Worm (Caenorhabditis elegans) whole organism, late embryonic: ENCODE results near the gene fbxa-196.

ENCODE experiments used
- C38D4.7 ChIP-seq: fragments of 200-800 bp; sonication (Bioruptor generic); optimal IDR thresholded peaks from 2 replicates; lab custom pipeline; 2018; ENCODE audit warnings: mild to moderate bottlenecking, missing genetic modification characterization, moderate library complexity, missing compliant biosample characterization
- F13H6.1 ChIP-seq: sonication (generic microtip); optimal IDR thresholded peaks from 2 replicates; lab custom pipeline; 2016; ENCODE audit warnings: missing genetic modification characterization, missing compliant biosample characterization
- K02D7.2 ChIP-seq: sonication (generic microtip); optimal IDR thresholded peaks from 2 replicates; lab custom pipeline; 2017; ENCODE audit warnings: mild to moderate bottlenecking, missing genetic modification characterization, missing compliant biosample characterization
- K09A11.1 ChIP-seq: sonication (generic microtip); optimal IDR thresholded peaks from 2 replicates; lab custom pipeline; 2017; ENCODE audit warnings: antibody characterized with exemption, mild to moderate bottlenecking, missing genetic modification characterization, missing compliant biosample characterization; ENCODE audit not compliant: insufficient read depth
- T23F11.4 ChIP-seq: fragments of 200-800 bp; sonication (Bioruptor generic); optimal IDR thresholded peaks from 2 replicates; lab custom pipeline; 2018; ENCODE audit warnings: mild to moderate bottlenecking, missing genetic modification characterization, missing compliant biosample characterization
- ahr-1 ChIP-seq: sonication (generic microtip); optimal IDR thresholded peaks from 2 replicates; lab custom pipeline; 2016; ENCODE audit warnings: missing genetic modification characterization, missing compliant biosample characterization
- ceh-19 ChIP-seq: fragments of 200-800 bp; sonication (Bioruptor generic); optimal IDR thresholded peaks from 2 replicates; lab custom pipeline; 2018; ENCODE audit warnings: mild to moderate bottlenecking, missing genetic modification characterization, missing compliant biosample characterization
- ceh-2 ChIP-seq: sonication (generic microtip); optimal IDR thresholded peaks from 2 replicates; lab custom pipeline; 2016; ENCODE audit warnings: missing genotype, missing genetic modification characterization, missing compliant biosample characterization
- ceh-24 ChIP-seq: sonication (generic microtip); optimal IDR thresholded peaks from 2 replicates; lab custom pipeline; 2016; ENCODE audit warnings: mild to moderate bottlenecking, missing genetic modification characterization, missing compliant biosample characterization
- ceh-31 ChIP-seq: sonication (generic microtip); optimal IDR thresholded peaks from 2 replicates; lab custom pipeline; 2016; ENCODE audit warnings: missing genetic modification characterization, missing compliant biosample characterization
- ceh-45 ChIP-seq: fragments of 200-800 bp; sonication (Bioruptor generic); IDR thresholded peaks from 2 replicates; pipeline ENCODE4 v1.3.6; 2022; ENCODE audit warnings: missing genetic modification reagents, missing genetic modification characterization, missing compliant biosample characterization
- ceh-48 ChIP-seq: sonication (generic microtip); optimal IDR thresholded peaks from 2 replicates; lab custom pipeline; 2016; ENCODE audit warnings: missing genetic modification characterization, inconsistent platforms, missing compliant biosample characterization
- ceh-9 ChIP-seq: sonication (generic microtip); optimal IDR thresholded peaks from 2 replicates; lab custom pipeline; 2016; ENCODE audit warnings: mild to moderate bottlenecking, missing genetic modification characterization, inconsistent platforms, missing compliant biosample characterization
- che-1 ChIP-seq: sonication (generic microtip); optimal IDR thresholded peaks from 2 replicates; lab custom pipeline; 2016; ENCODE audit warnings: mild to moderate bottlenecking, missing genetic modification characterization, missing compliant biosample characterization
- eyg-1 ChIP-seq: sonication (generic microtip); optimal IDR thresholded peaks from 2 replicates; lab custom pipeline; 2016; ENCODE audit warnings: missing genotype, missing genetic modification characterization, missing compliant biosample characterization
- hlh-13 ChIP-seq: fragments of 200-800 bp; sonication (Bioruptor generic); optimal IDR thresholded peaks from 2 replicates; lab custom pipeline; 2018; ENCODE audit warnings: mild to moderate bottlenecking, missing genetic modification characterization, missing compliant biosample characterization
- hlh-30 ChIP-seq: sonication (generic microtip); optimal IDR thresholded peaks from 2 replicates; lab custom pipeline; 2017; ENCODE audit warnings: antibody characterized with exemption, missing genetic modification characterization, missing compliant biosample characterization; ENCODE audit not compliant: insufficient read depth
- lim-6 ChIP-seq: sonication (generic microtip); optimal IDR thresholded peaks from 2 replicates; lab custom pipeline; 2016; ENCODE audit warnings: missing genetic modification characterization, missing compliant biosample characterization
- mec-3 ChIP-seq: sonication (generic microtip); optimal IDR thresholded peaks from 2 replicates; lab custom pipeline; 2016; ENCODE audit warnings: borderline replicate concordance, missing genetic modification characterization, missing compliant biosample characterization
- nfya-1 ChIP-seq: sonication (generic microtip); optimal IDR thresholded peaks from 2 replicates; lab custom pipeline; 2017; ENCODE audit warnings: missing genetic modification characterization, mild to moderate bottlenecking, missing compliant biosample characterization, antibody characterized with exemption, moderate library complexity
- nhr-11 ChIP-seq: fragments of 150-350 bp; optimal IDR thresholded peaks from 2 replicates; lab custom pipeline; 2014; ENCODE audit warnings: missing biosample characterization, missing genetic modification characterization
- nhr-232 ChIP-seq: sonication (generic microtip); optimal IDR thresholded peaks from 2 replicates; lab custom pipeline; 2016; ENCODE audit warnings: missing genetic modification characterization, missing compliant biosample characterization
- npax-4 ChIP-seq: sonication (generic microtip); optimal IDR thresholded peaks from 2 replicates; lab custom pipeline; 2016; ENCODE audit warnings: missing genetic modification characterization, missing compliant biosample characterization
- odd-2 ChIP-seq: sonication (generic microtip); optimal IDR thresholded peaks from 2 replicates; lab custom pipeline; 2017; ENCODE audit warnings: antibody characterized with exemption, mild to moderate bottlenecking, missing genetic modification characterization, missing compliant biosample characterization
- pag-3 ChIP-seq: sonication (generic microtip); optimal IDR thresholded peaks from 2 replicates; lab custom pipeline; 2016; ENCODE audit warnings: missing compliant biosample characterization, missing genetic modification characterization, borderline replicate concordance
- pat-9 ChIP-seq: fragments of 200-800 bp; sonication (Bioruptor generic); optimal IDR thresholded peaks from 2 replicates; lab custom pipeline; 2018; ENCODE audit warnings: mild to moderate bottlenecking, missing genetic modification characterization, moderate library complexity, missing compliant biosample characterization
- pax-1 ChIP-seq: fragments of 150-350 bp; optimal IDR thresholded peaks from 2 replicates; lab custom pipeline; 2014; ENCODE audit warnings: missing biosample characterization, missing genetic modification characterization
- pha-2 ChIP-seq: sonication (generic microtip); optimal IDR thresholded peaks from 2 replicates; lab custom pipeline; 2017; ENCODE audit warnings: mild to moderate bottlenecking, missing genetic modification characterization, missing compliant biosample characterization
- pha-4 ChIP-seq: fragments of 150-350 bp; optimal IDR thresholded peaks from 2 replicates; lab custom pipeline; 2018; ENCODE audit warnings: missing biosample characterization, missing genetic modification reagents, missing genetic modification characterization
- sox-2 ChIP-seq: fragments of 200-800 bp; sonication (Bioruptor generic); IDR thresholded peaks from 2 replicates; pipeline ENCODE4 v1.3.6; 2022; ENCODE audit warnings: missing genetic modification reagents, missing genetic modification characterization, missing compliant biosample characterization
- sox-4 ChIP-seq: sonication (generic microtip); optimal IDR thresholded peaks from 2 replicates; lab custom pipeline; 2017; ENCODE audit warnings: mild to moderate bottlenecking, missing genetic modification characterization, inconsistent platforms, missing compliant biosample characterization
- syd-9 ChIP-seq: sonication (generic microtip); optimal IDR thresholded peaks from 2 replicates; lab custom pipeline; 2016; ENCODE audit warnings: mild to moderate bottlenecking, missing genetic modification characterization, moderate library complexity, missing compliant biosample characterization
- tbx-2 ChIP-seq: sonication (generic microtip); optimal IDR thresholded peaks from 2 replicates; lab custom pipeline; 2016; ENCODE audit warnings: missing genetic modification characterization, missing compliant biosample characterization
- unc-42 ChIP-seq: sonication (generic microtip); optimal IDR thresholded peaks from 2 replicates; lab custom pipeline; 2016; ENCODE audit warnings: missing genotype, missing genetic modification characterization, missing compliant biosample characterization
- unc-55 ChIP-seq: sonication (generic microtip); optimal IDR thresholded peaks from 2 replicates; lab custom pipeline; 2017; ENCODE audit warnings: missing biosample characterization, missing genetic modification reagents, missing genetic modification characterization
- zip-5 ChIP-seq: sonication (generic microtip); optimal IDR thresholded peaks from 2 replicates; lab custom pipeline; 2016; ENCODE audit warnings: missing genetic modification characterization, missing compliant biosample characterization
- ztf-16 ChIP-seq: sonication (generic microtip); optimal IDR thresholded peaks from 2 replicates; lab custom pipeline; 2017; ENCODE audit warnings: missing genetic modification characterization, missing compliant biosample characterization

The fbxa-196 gene

ce11 chrV:6441613-6442012 lies 6.8 kb upstream of the fbxa-196 start, which contains the start of gene T05H4.15:
TSS of gene T05H4.15 (minus strand) at chrV:6441713.
- no peak for TF ChIP-seq ceh-45 (GFP tag; lab: Robert Waterston, UW)
- no peak for TF ChIP-seq zip-5 (tag; lab: Kevin White, UChicago)
- TF ChIP-seq odd-2 (tag; lab: Kevin White, UChicago) = no peak
- TF ChIP-seq ceh-24 (tag; lab: Kevin White, UChicago) = no peak
- TF ChIP-seq ceh-9 (tag; lab: Kevin White, UChicago) = no peak
- TF ChIP-seq K02D7.2 (tag; lab: Kevin White, UChicago) = no peak
- TF ChIP-seq ztf-16 (tag; lab: Kevin White, UChicago) = no peak
- no peak for TF ChIP-seq K09A11.1 (tag; lab: Kevin White, UChicago)
- TF ChIP-seq pha-2 (tag; lab: Kevin White, UChicago) = no peak
- no peak for TF ChIP-seq mec-3 (tag; lab: Kevin White, UChicago)
- TF ChIP-seq unc-55 (GFP tag; lab: Kevin White, UChicago) = no peak
- no peak for TF ChIP-seq sox-4 (tag; lab: Kevin White, UChicago)
- no peak for TF ChIP-seq pat-9
- no peak for TF ChIP-seq C38D4.7 (GFP tag; lab: Kevin White, UChicago)
- TF ChIP-seq pax-1 = no peak
- no peak for TF ChIP-seq pha-4 (tag; lab: Kevin White, UChicago)
- TF ChIP-seq tbx-2 (tag; lab: Kevin White, UChicago) = no peak
- TF ChIP-seq, all 69 proteins: peak for 0

- no peak for TF ChIP-seq unc-42 (tag; lab: Kevin White, UChicago)
- no peak for TF ChIP-seq pha-4 (tag; lab: Kevin White, UChicago)
- TF ChIP-seq K09A11.1 (tag; lab: Kevin White, UChicago) = no peak
- TF ChIP-seq F13H6.1 (tag; lab: Kevin White, UChicago) = no peak
- no peak for TF ChIP-seq hlh-13 (GFP tag; lab: Kevin White, UChicago)
- no peak for TF ChIP-seq pag-3 (tag; lab: Kevin White, UChicago)
- no peak for TF ChIP-seq sox-2 (GFP tag; lab: Robert Waterston, UW)
- no peak for TF ChIP-seq syd-9 (tag; lab: Kevin White, UChicago)
- TF ChIP-seq zip-5 (tag; lab: Kevin White, UChicago) = no peak
- TF ChIP-seq hlh-30 (tag; lab: Kevin White, UChicago) = no peak
- TF ChIP-seq che-1 = no peak
- TF ChIP-seq ceh-31 (tag; lab: Kevin White, UChicago) = no peak
- TF ChIP-seq odd-2 (tag; lab: Kevin White, UChicago) = no peak
- TF ChIP-seq ahr-1 (tag; lab: Kevin White, UChicago) = no peak
- no peak for TF ChIP-seq nfya-1
- no peak for TF ChIP-seq ceh-19 (GFP tag; lab: Kevin White, UChicago)
- TF ChIP-seq nhr-11 (tag; lab: Kevin White, UChicago) = no peak
- no peak for TF ChIP-seq ceh-24 (tag; lab: Kevin White, UChicago)
- TF ChIP-seq ztf-16 (tag; lab: Kevin White, UChicago) = no peak
Measured at ce11 chrV:6442037-6442436, 6.4 kb upstream of the fbxa-196 start, which contains the start of gene T05H4.3. TSS of gene T05H4.3 (plus strand) at chrV:6442337.

ce11 chrV:6450129-6451011 lies 1.9 kb downstream of the fbxa-196 start, which contains the start of gene acl-8:
TSS of gene acl-8 (plus strand) at chrV:6450870.
- TF ChIP-seq ceh-48 (tag; lab: Kevin White, UChicago) (peak; percentile 33), lim-6 (tag; lab: Kevin White, UChicago) (no peak)

ce11 chrV:6453122-6453521 lies 4.7 kb downstream of the fbxa-196 start, which contains the start of gene acl-9:
TSS of gene acl-9 (plus strand) at chrV:6453226.
- no peak for TF ChIP-seq nhr-232 (tag; lab: Kevin White, UChicago)
- TF ChIP-seq npax-4 (tag; lab: Kevin White, UChicago) = no peak
- no peak for TF ChIP-seq F13H6.1 (tag; lab: Kevin White, UChicago)
- TF ChIP-seq pat-9 = no peak
- TF ChIP-seq mec-3 (tag; lab: Kevin White, UChicago) = no peak
- TF ChIP-seq eyg-1 (tag; lab: Kevin White, UChicago) = no peak
- no peak for TF ChIP-seq ceh-2 (tag; lab: Kevin White, UChicago)
- TF ChIP-seq ceh-19 (GFP tag; lab: Kevin White, UChicago) = no peak
- TF ChIP-seq nhr-11 (tag; lab: Kevin White, UChicago) = no peak
- no peak for TF ChIP-seq T23F11.4 (GFP tag; lab: Kevin White, UChicago)
- no peak for TF ChIP-seq ceh-48 (tag; lab: Kevin White, UChicago)
- no peak for TF ChIP-seq hlh-13 (GFP tag; lab: Kevin White, UChicago)
